Worm (Caenorhabditis elegans) whole organism, L1 larva: ENCODE data around the gene gsto-2.

ENCODE experiments used
- C34B4.2 ChIP-seq: sonication (generic microtip); optimal IDR thresholded peaks from 2 replicates; lab custom pipeline; 2017; ENCODE audit warnings: mild to moderate bottlenecking, missing genetic modification characterization, missing compliant biosample characterization
- ama-1 ChIP-seq: fragments of 150-350 bp; optimal IDR thresholded peaks from 2 replicates; lab custom pipeline; 2014
- ceh-8 ChIP-seq: fragments of 200-800 bp; sonication (Bioruptor generic); optimal IDR thresholded peaks from 2 replicates; lab custom pipeline; 2018; ENCODE audit warnings: mild to moderate bottlenecking, missing genetic modification characterization, moderate library complexity, missing compliant biosample characterization
- ceh-88 ChIP-seq: fragments of 200-800 bp; sonication (Bioruptor generic); IDR thresholded peaks from 2 replicates; pipeline ENCODE4 v1.3.6; 2022; ENCODE audit warnings: missing genetic modification characterization, missing compliant biosample characterization
- elt-3 ChIP-seq, 6 experiments: fragments of 150-350 bp in 1 of 6; sonication (generic microtip); optimal IDR thresholded peaks; 2 replicates each; lab custom pipeline; 2017 to 2018; ENCODE audit warnings: missing biosample characterization in 6 of 6, missing genetic modification characterization in 6 of 6, inconsistent platforms in 1 of 6
- fkh-10 ChIP-seq: sonication (generic microtip); optimal IDR thresholded peaks from 2 replicates; lab custom pipeline; 2017; ENCODE audit warnings: missing biosample characterization, missing genetic modification reagents, missing genetic modification characterization
- hlh-4 ChIP-seq: sonication (generic microtip); optimal IDR thresholded peaks from 2 replicates; lab custom pipeline; 2016; ENCODE audit warnings: mild to moderate bottlenecking, missing genetic modification characterization, missing compliant biosample characterization
- jun-1 ChIP-seq: fragments of 150-350 bp; optimal IDR thresholded peaks from 2 replicates; lab custom pipeline; 2014; ENCODE audit warnings: missing biosample characterization, missing genetic modification reagents, missing genetic modification characterization
- mab-9 ChIP-seq: fragments of 200-800 bp; sonication (Bioruptor generic); IDR thresholded peaks from 2 replicates; pipeline ENCODE4 v1.3.6; 2022; ENCODE audit warnings: missing genetic modification reagents, missing genetic modification characterization, missing compliant biosample characterization
- mep-1 ChIP-seq: fragments of 150-350 bp; optimal IDR thresholded peaks from 2 replicates; lab custom pipeline; 2014; ENCODE audit warnings: missing biosample characterization, missing genetic modification characterization
- nhr-11 ChIP-seq: fragments of 150-350 bp; optimal IDR thresholded peaks from 2 replicates; lab custom pipeline; 2014; ENCODE audit warnings: missing biosample characterization, missing genetic modification characterization
- nhr-237 ChIP-seq: fragments of 150-350 bp; optimal IDR thresholded peaks from 2 replicates; lab custom pipeline; 2014; ENCODE audit warnings: missing biosample characterization, missing genetic modification characterization
- zip-4 ChIP-seq: fragments of 200-800 bp; sonication (Bioruptor generic); optimal IDR thresholded peaks from 2 replicates; lab custom pipeline; 2018; ENCODE audit warnings: mild to moderate bottlenecking, missing genetic modification characterization, moderate library complexity, missing compliant biosample characterization

DNA sequence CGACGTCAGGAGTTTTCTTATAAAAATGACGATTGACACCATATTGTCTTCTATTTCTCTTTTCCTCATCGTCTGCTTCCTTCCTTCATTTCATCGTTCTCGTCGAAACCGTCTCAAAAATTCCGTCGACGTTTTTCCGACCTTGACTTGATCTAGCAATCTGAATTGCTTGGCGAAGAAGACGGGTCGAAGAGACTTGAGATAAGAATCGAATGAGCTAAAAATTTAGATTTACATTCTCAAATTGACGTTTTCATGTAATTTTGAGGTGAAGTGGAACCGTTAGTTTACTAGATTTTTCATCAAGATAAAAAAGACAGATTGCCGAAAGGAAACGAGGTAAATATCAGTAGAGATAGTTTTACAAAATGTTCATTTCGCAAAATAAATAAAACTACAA, 23.0 kb downstream of the gsto-2 start:
- TF ChIP-seq mep-1 (no peak), ceh-8 (GFP tag; lab: Kevin White, UChicago) (no peak), elt-3 (tag; optimal IDR thresholded peaks at IDR 0.05; lab: Kevin White, UChicago) (no peak), ama-1 (lab: Kevin White, UChicago) (no peak), zip-4 (GFP tag; lab: Kevin White, UChicago) (no peak), nhr-11 (tag; lab: Kevin White, UChicago) (no peak), mab-9 (GFP tag; lab: Robert Waterston, UW) (no peak), nhr-237 (tag; lab: Kevin White, UChicago) (no peak), fkh-10 (no peak), hlh-4 (tag; lab: Kevin White, UChicago) (no peak), C34B4.2 (tag; lab: Kevin White, UChicago) (no peak), ceh-88 (GFP tag; lab: Robert Waterston, UW) (no peak), jun-1 (tag; lab: Kevin White, UChicago) (no peak)
